Fruit fly (Drosophila melanogaster) whole organism, embryonic: Measurements from ENCODE around the gene CG9372.

ENCODE experiments used
- Asciz ChIP-seq: fragments of 200-800 bp; sonication (Bioruptor generic); optimal IDR thresholded peaks from 2 replicates; lab custom pipeline; 2017; ENCODE audit warnings: missing biosample characterization, mild to moderate bottlenecking, missing genetic modification characterization, missing genetic modification reagents
- CG10147 ChIP-seq: fragments of 200-800 bp; sonication (Bioruptor generic); optimal IDR thresholded peaks from 2 replicates; lab custom pipeline; 2019; ENCODE audit warnings: missing biosample characterization, mild to moderate bottlenecking, missing genetic modification characterization, moderate library complexity
- CG10366 ChIP-seq: fragments of 200-800 bp; sonication (Bioruptor generic); IDR thresholded peaks from 2 replicates; pipeline ENCODE4 v1.3.6; 2022; ENCODE audit warnings: missing biosample characterization, missing genetic modification characterization
- CG10654 ChIP-seq: fragments of 200-800 bp; sonication (Bioruptor generic); optimal IDR thresholded peaks from 2 replicates; lab custom pipeline; 2016; ENCODE audit warnings: missing biosample characterization, missing genetic modification characterization
- CG12659 ChIP-seq: fragments of 200-800 bp; sonication (Bioruptor generic); optimal IDR thresholded peaks from 3 replicates; lab custom pipeline; 2017; ENCODE audit warnings: mild to moderate bottlenecking, missing biosample characterization, missing genetic modification reagents, missing genetic modification characterization
- CG14667 ChIP-seq: fragments of 200-800 bp; sonication (Bioruptor generic); IDR thresholded peaks from 2 replicates; pipeline ENCODE4 v1.3.6; 2022; ENCODE audit warnings: missing biosample characterization, missing genetic modification characterization
- CG15073 ChIP-seq: fragments of 200-800 bp; sonication (Bioruptor generic); optimal IDR thresholded peaks from 2 replicates; lab custom pipeline; 2016; ENCODE audit warnings: missing biosample characterization, missing genetic modification characterization
- CG15514 ChIP-seq: fragments of 200-800 bp; sonication (Bioruptor generic); optimal IDR thresholded peaks from 3 replicates; lab custom pipeline; 2017; ENCODE audit warnings: missing biosample characterization, missing genetic modification characterization, mild to moderate bottlenecking, moderate library complexity, missing genetic modification reagents
- CG15696 ChIP-seq: fragments of 200-800 bp; sonication (Bioruptor generic); optimal IDR thresholded peaks from 2 replicates; lab custom pipeline; 2019; ENCODE audit warnings: missing biosample characterization, mild to moderate bottlenecking, missing genetic modification characterization, moderate library complexity
- CG1602 ChIP-seq: fragments of 200-800 bp; sonication (Bioruptor generic); optimal IDR thresholded peaks from 3 replicates; lab custom pipeline; 2016; ENCODE audit warnings: missing biosample characterization, missing genetic modification characterization
- CG17361 ChIP-seq: fragments of 200-800 bp; sonication (Bioruptor generic); IDR thresholded peaks from 3 replicates; pipeline ENCODE4 v1.3.6; 2022; ENCODE audit warnings: missing biosample characterization, missing genetic modification characterization
- CG2120 ChIP-seq: fragments of 200-800 bp; sonication (Bioruptor generic); optimal IDR thresholded peaks from 3 replicates; lab custom pipeline; 2016; ENCODE audit warnings: missing biosample characterization, missing genetic modification characterization
- CG34376 ChIP-seq: fragments of 200-800 bp; sonication (Bioruptor generic); optimal IDR thresholded peaks from 2 replicates; lab custom pipeline; 2018; ENCODE audit warnings: missing biosample characterization, mild to moderate bottlenecking, missing genetic modification characterization
- CG4328 ChIP-seq: fragments of 200-800 bp; sonication (Bioruptor generic); optimal IDR thresholded peaks from 3 replicates; lab custom pipeline; 2017; ENCODE audit warnings: missing biosample characterization, missing genetic modification reagents, missing genetic modification characterization
- CG4360 ChIP-seq: fragments of 200-800 bp; sonication (Bioruptor generic); IDR thresholded peaks from 2 replicates; pipeline ENCODE4 v1.3.6; 2022; ENCODE audit warnings: missing biosample characterization, missing genetic modification characterization
- CG4404 ChIP-seq: fragments of 200-800 bp; sonication (Bioruptor generic); IDR thresholded peaks from 2 replicates; pipeline ENCODE4 v1.3.6; 2022; ENCODE audit warnings: missing biosample characterization, missing genetic modification characterization
- CG7357 ChIP-seq: fragments of 200-800 bp; sonication (Bioruptor generic); IDR thresholded peaks from 3 replicates; pipeline ENCODE4 v1.3.6; 2022; ENCODE audit warnings: missing biosample characterization, missing genetic modification characterization
- CG8765 ChIP-seq: fragments of 200-800 bp; sonication (Bioruptor generic); IDR thresholded peaks from 2 replicates; pipeline ENCODE4 v1.3.6; 2022; ENCODE audit warnings: missing biosample characterization, missing genetic modification characterization
- E2f2 ChIP-seq: fragments of 200-800 bp; sonication (Bioruptor generic); IDR thresholded peaks from 2 replicates; pipeline ENCODE4 v1.3.6; 2022; ENCODE audit warnings: missing biosample characterization, missing genetic modification characterization
- Ets97D ChIP-seq: fragments of 200-800 bp; sonication (Bioruptor generic); optimal IDR thresholded peaks from 3 replicates; lab custom pipeline; 2016; ENCODE audit warnings: missing biosample characterization, missing genetic modification characterization
- Fer2 ChIP-seq: fragments of 200-800 bp; sonication (Bioruptor generic); optimal IDR thresholded peaks from 2 replicates; lab custom pipeline; 2018; ENCODE audit warnings: missing biosample characterization, mild to moderate bottlenecking, missing genetic modification characterization, moderate library complexity
- Fer3 ChIP-seq: fragments of 200-800 bp; sonication (Bioruptor generic); optimal IDR thresholded peaks from 2 replicates; lab custom pipeline; 2018; ENCODE audit warnings: missing biosample characterization, mild to moderate bottlenecking, missing genetic modification characterization, moderate library complexity
- H2.0 ChIP-seq: fragments of 200-800 bp; sonication (Bioruptor generic); IDR thresholded peaks from 2 replicates; pipeline ENCODE4 v1.3.6; 2022; ENCODE audit warnings: missing biosample characterization, missing genetic modification characterization
- Hr3 ChIP-seq: fragments of 200-800 bp; sonication (Bioruptor generic); optimal IDR thresholded peaks from 3 replicates; lab custom pipeline; 2016; ENCODE audit warnings: missing biosample characterization, missing genetic modification characterization
- Hr51 ChIP-seq, 2 experiments: fragments of 200-800 bp; sonication (Bioruptor generic); optimal IDR thresholded peaks; 2 replicates in 1 of 2; 3 replicates in 1 of 2; lab custom pipeline; 2016 to 2018; ENCODE audit warnings: missing biosample characterization in 2 of 2, missing genetic modification characterization in 2 of 2, mild to moderate bottlenecking in 1 of 2, moderate library complexity in 1 of 2
- Lhr ChIP-seq: fragments of 200-800 bp; sonication (Bioruptor generic); optimal IDR thresholded peaks from 3 replicates; lab custom pipeline; 2017; ENCODE audit warnings: mild to moderate bottlenecking, missing biosample characterization, missing genetic modification reagents, missing genetic modification characterization
- Nf-YB ChIP-seq: fragments of 200-800 bp; sonication (Bioruptor generic); optimal IDR thresholded peaks from 3 replicates; lab custom pipeline; 2019; ENCODE audit warnings: missing biosample characterization, mild to moderate bottlenecking, missing genetic modification characterization, moderate library complexity
- Rfx ChIP-seq: fragments of 200-800 bp; sonication (Bioruptor generic); IDR thresholded peaks from 2 replicates; pipeline ENCODE4 v1.3.6; 2022; ENCODE audit warnings: missing biosample characterization, missing genetic modification characterization
- Xrp1 ChIP-seq: fragments of 200-800 bp; sonication (Bioruptor generic); IDR thresholded peaks from 2 replicates; pipeline ENCODE4 v1.3.6; 2022; ENCODE audit warnings: missing biosample characterization, missing genetic modification characterization
- ara ChIP-seq: fragments of 200-800 bp; sonication (Bioruptor generic); IDR thresholded peaks from 2 replicates; pipeline ENCODE4 v1.3.6; 2022; ENCODE audit warnings: missing biosample characterization, missing genetic modification characterization
- chm ChIP-seq: fragments of 200-800 bp; sonication (Bioruptor generic); IDR thresholded peaks from 2 replicates; pipeline ENCODE4 v1.3.6; 2022; ENCODE audit warnings: missing biosample characterization, missing genetic modification characterization
- dmrt11E ChIP-seq: fragments of 200-800 bp; sonication (Bioruptor generic); optimal IDR thresholded peaks from 3 replicates; lab custom pipeline; 2018; ENCODE audit warnings: missing biosample characterization, mild to moderate bottlenecking, missing genetic modification characterization, moderate library complexity
- ems ChIP-seq: fragments of 200-800 bp; sonication (Bioruptor generic); optimal IDR thresholded peaks from 3 replicates; lab custom pipeline; 2016; ENCODE audit warnings: missing biosample characterization, missing genetic modification characterization
- fd96Cb ChIP-seq: fragments of 200-800 bp; sonication (Bioruptor generic); optimal IDR thresholded peaks from 2 replicates; lab custom pipeline; 2018; ENCODE audit warnings: missing biosample characterization, mild to moderate bottlenecking, missing genetic modification characterization, moderate library complexity
- gcm2 ChIP-seq: fragments of 200-800 bp; sonication (Bioruptor generic); optimal IDR thresholded peaks from 2 replicates; lab custom pipeline; 2016; ENCODE audit warnings: missing biosample characterization, missing genetic modification characterization
- gem ChIP-seq: fragments of 200-800 bp; sonication (Bioruptor generic); optimal IDR thresholded peaks from 2 replicates; lab custom pipeline; 2019; ENCODE audit warnings: missing biosample characterization, mild to moderate bottlenecking, missing genetic modification characterization, moderate library complexity
- gt ChIP-seq: fragments of 200-800 bp; sonication (Bioruptor generic); IDR thresholded peaks from 2 replicates; pipeline ENCODE4 v1.3.6; 2022; ENCODE audit warnings: missing biosample characterization, missing genetic modification characterization
- kni ChIP-seq: fragments of 200-800 bp; sonication (Bioruptor generic); optimal IDR thresholded peaks from 3 replicates; lab custom pipeline; 2017; ENCODE audit warnings: mild to moderate bottlenecking, missing biosample characterization, missing genetic modification reagents, missing genetic modification characterization
- lilli ChIP-seq: fragments of 200-800 bp; sonication (Bioruptor generic); optimal IDR thresholded peaks from 3 replicates; lab custom pipeline; 2016; ENCODE audit warnings: missing biosample characterization, missing genetic modification characterization
- nau ChIP-seq: fragments of 200-800 bp; sonication (Bioruptor generic); optimal IDR thresholded peaks from 3 replicates; lab custom pipeline; 2017; ENCODE audit warnings: missing biosample characterization, mild to moderate bottlenecking, missing genetic modification characterization, missing genetic modification reagents
- nerfin-1 ChIP-seq: fragments of 200-800 bp; sonication (Bioruptor generic); optimal IDR thresholded peaks from 3 replicates; lab custom pipeline; 2019; ENCODE audit warnings: missing biosample characterization, mild to moderate bottlenecking, missing genetic modification characterization, moderate library complexity
- org-1 ChIP-seq: fragments of 200-800 bp; sonication (Bioruptor generic); optimal IDR thresholded peaks from 2 replicates; lab custom pipeline; 2017; ENCODE audit warnings: missing biosample characterization, missing genetic modification characterization
- pzg ChIP-seq: fragments of 200-800 bp; sonication (Bioruptor generic); optimal IDR thresholded peaks from 3 replicates; lab custom pipeline; 2018; ENCODE audit warnings: missing biosample characterization, mild to moderate bottlenecking, missing genetic modification characterization, moderate library complexity
- sd ChIP-seq: fragments of 200-800 bp; sonication (Bioruptor generic); optimal IDR thresholded peaks from 3 replicates; lab custom pipeline; 2018; ENCODE audit warnings: missing biosample characterization, mild to moderate bottlenecking, missing genetic modification characterization, moderate library complexity
- seq ChIP-seq: fragments of 200-800 bp; sonication (Bioruptor generic); IDR thresholded peaks from 2 replicates; pipeline ENCODE4 v1.3.6; 2022; ENCODE audit warnings: missing biosample characterization, missing genetic modification characterization
- sim ChIP-seq: fragments of 200-800 bp; sonication (Bioruptor generic); IDR thresholded peaks from 2 replicates; pipeline ENCODE4 v1.3.6; 2022; ENCODE audit warnings: missing biosample characterization, missing genetic modification characterization
- so ChIP-seq: fragments of 200-800 bp; sonication (Bioruptor generic); IDR thresholded peaks from 3 replicates; pipeline ENCODE4 v1.3.6; 2022; ENCODE audit warnings: missing biosample characterization, missing genetic modification characterization
- sqz ChIP-seq: fragments of 200-800 bp; sonication (Bioruptor generic); optimal IDR thresholded peaks from 3 replicates; lab custom pipeline; 2018; ENCODE audit warnings: missing biosample characterization, mild to moderate bottlenecking, missing genetic modification characterization
- tap ChIP-seq: fragments of 200-800 bp; optimal IDR thresholded peaks from 3 replicates; lab custom pipeline; 2019; ENCODE audit warnings: missing biosample characterization, mild to moderate bottlenecking, missing genetic modification characterization, moderate library complexity
- vfl ChIP-seq: fragments of 200-800 bp; sonication (Bioruptor generic); optimal IDR thresholded peaks from 2 replicates; lab custom pipeline; 2016; ENCODE audit warnings: missing biosample characterization, missing genetic modification characterization

CG9372 gene

DNA sequence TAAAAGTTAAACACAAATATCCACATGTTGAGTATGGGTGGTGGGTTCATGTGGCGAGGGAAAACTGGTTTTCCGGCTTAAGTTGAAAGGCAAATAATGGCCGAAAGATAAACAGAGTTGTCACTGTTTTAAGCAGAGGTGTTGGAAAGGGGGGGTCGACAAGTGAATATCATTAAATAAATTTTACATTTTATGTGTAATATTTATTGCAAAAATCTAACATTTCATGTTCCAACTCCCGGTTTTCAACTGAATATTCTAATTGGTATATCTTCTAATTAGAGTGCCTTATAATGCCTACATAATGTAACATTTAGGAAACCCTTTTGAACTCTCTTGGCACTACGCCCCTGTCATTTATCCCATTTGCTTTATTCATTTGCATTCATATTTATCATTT lies 49.9 kb downstream of the CG9372 start (continued):
- TF ChIP-seq Hr3 (peak; percentile 7), dmrt11E (tag; lab: Kevin White, UChicago) (peak; percentile 67), Hr51 (GFP tag; optimal IDR thresholded peaks at IDR 0.05; lab: Kevin White, UChicago) (peak in 1 of 2 experiments; percentile 55), CG12659 (peak; percentile 29), sim (GFP tag; lab: Robert Waterston, UW) (0 out of 2 replicates have a peak, but pooled peaks have one; percentile 12), E2f2 (GFP tag; lab: Robert Waterston, UW) (peak; percentile 23; the same call in 1 of the 2 replicates), nerfin-1 (tag; lab: Kevin White, UChicago) (peak; percentile 54), vfl (no peak), nau (GFP tag; lab: Kevin White, UChicago) (no peak), pzg (GFP tag; lab: Kevin White, UChicago) (no peak), CG4360 (GFP tag; lab: Robert Waterston, UW) (peak; percentile 30; the same call in 1 of the 2 replicates), Lhr (GFP tag; lab: Kevin White, UChicago) (peak; percentile 21), ara (peak; percentile 32; the same call in 1 of the 2 replicates), Ets97D (GFP tag; lab: Kevin White, UChicago) (no peak), CG34376 (GFP tag; lab: Kevin White, UChicago) (no peak), CG15696 (peak; percentile 59), sd (tag; lab: Kevin White, UChicago) (no peak), CG14667 (GFP tag; lab: Robert Waterston, UW) (0 out of 2 replicates have a peak, but pooled peaks have one; percentile 12), Nf-YB (GFP tag; lab: Kevin White, UChicago) (peak; percentile 56), org-1 (peak; percentile 47), CG4404 (GFP tag; lab: Robert Waterston, UW) (peak; percentile 41), gcm2 (GFP tag; lab: Kevin White, UChicago) (peak; percentile 7), Fer3 (peak; percentile 27), CG10654 (GFP tag; lab: Kevin White, UChicago) (no peak), fd96Cb (tag; lab: Kevin White, UChicago) (peak; percentile 61), so (GFP tag; lab: Robert Waterston, UW) (peak; percentile 65; the same call in 1 of the 3 replicates), ems (GFP tag; lab: Kevin White, UChicago) (peak; percentile 24), Fer2 (tag; lab: Kevin White, UChicago) (peak; percentile 22), tap (tag; lab: Kevin White, UChicago) (peak; percentile 41), sqz (peak; percentile 53), Asciz (GFP tag; lab: Kevin White, UChicago) (peak; percentile 73), lilli (GFP tag; lab: Kevin White, UChicago) (peak; percentile 8), kni (GFP tag; lab: Kevin White, UChicago) (peak; percentile 68), H2.0 (GFP tag; lab: Robert Waterston, UW) (no peak), gt (GFP tag; lab: Robert Waterston, UW) (0 out of 2 replicates have a peak, but pooled peaks have one; percentile 18), Xrp1 (GFP tag; lab: Robert Waterston, UW) (peak; percentile 70), CG15073 (GFP tag; lab: Kevin White, UChicago) (peak; percentile 6), CG10366 (GFP tag; lab: Robert Waterston, UW) (peak; percentile 20; the same call in 1 of the 2 replicates), chm (GFP tag; lab: Robert Waterston, UW) (0 out of 2 replicates have a peak, but pooled peaks have one; percentile 27), CG8765 (GFP tag; lab: Robert Waterston, UW) (peak; percentile 70; the same call in 1 of the 2 replicates), gem (tag; lab: Kevin White, UChicago) (peak; percentile 76), CG4328 (GFP tag; lab: Kevin White, UChicago) (peak; percentile 33), CG17361 (GFP tag; lab: Robert Waterston, UW) (peak; percentile 76), CG1602 (GFP tag; lab: Kevin White, UChicago) (peak; percentile 42), seq (GFP tag; lab: Robert Waterston, UW) (0 out of 2 replicates have a peak, but pooled peaks have one; percentile 19), CG7357 (GFP tag; lab: Robert Waterston, UW) (no peak), Rfx (GFP tag; lab: Robert Waterston, UW) (peak; percentile 50), CG10147 (GFP tag; lab: Kevin White, UChicago) (peak; percentile 34), CG2120 (peak; percentile 8), CG15514 (peak; percentile 4)
